Fruit fly (Drosophila melanogaster): Measurements from ENCODE around the gene CG6443.
A peak's percentile ranks its signal among the peaks of the same experiment; 100 is the strongest.

CG6443 gene

dm6 chr2L:10732343-10732808 is 3.6 kb downstream of the CG6443 start, which contains the start of the genes EMC3 and Dpy-30L1 (continued):
- TF ChIP-seq salr (GFP tag; optimal IDR thresholded peaks at IDR 0.05) (no peak), CG31627 (GFP tag; optimal IDR thresholded peaks at IDR 0.05) (peak; percentile 64), fd85E (GFP tag; optimal IDR thresholded peaks at IDR 0.05) (no peak), CG3919 (GFP tag; optimal IDR thresholded peaks at IDR 0.05) (no peak), CG7368 (GFP tag; optimal IDR thresholded peaks at IDR 0.05) (no peak), CG6808 (GFP tag; optimal IDR thresholded peaks at IDR 0.05) (no peak), Ets21C (GFP tag; optimal IDR thresholded peaks at IDR 0.05) (peak; percentile 46), net (GFP tag; optimal IDR thresholded peaks at IDR 0.05) (no peak), achi (GFP tag; optimal IDR thresholded peaks at IDR 0.05) (no peak), Met (GFP tag; optimal IDR thresholded peaks at IDR 0.05) (no peak), CG1621 (tag; optimal IDR thresholded peaks at IDR 0.05) (no peak), CG11294 (GFP tag; IDR thresholded peaks at IDR 0.05) (no peak), vri (GFP tag; optimal IDR thresholded peaks at IDR 0.05) (no peak), CG6792 (GFP tag; optimal IDR thresholded peaks at IDR 0.05) (no peak), CG10631 (GFP tag; optimal IDR thresholded peaks at IDR 0.05) (no peak), CG8119 (GFP tag; IDR thresholded peaks at IDR 0.05) (no peak; the same call in 2 of the 3 replicates), CG3032 (tag; optimal IDR thresholded peaks at IDR 0.05) (peak; percentile 58), CG15336 (GFP tag; IDR thresholded peaks at IDR 0.05) (peak; percentile 31; the same call in 1 of the 2 replicates), CG8632 (GFP tag; optimal IDR thresholded peaks at IDR 0.05) (no peak), Eip78C (GFP tag) (peak; percentile 81)

DNA sequence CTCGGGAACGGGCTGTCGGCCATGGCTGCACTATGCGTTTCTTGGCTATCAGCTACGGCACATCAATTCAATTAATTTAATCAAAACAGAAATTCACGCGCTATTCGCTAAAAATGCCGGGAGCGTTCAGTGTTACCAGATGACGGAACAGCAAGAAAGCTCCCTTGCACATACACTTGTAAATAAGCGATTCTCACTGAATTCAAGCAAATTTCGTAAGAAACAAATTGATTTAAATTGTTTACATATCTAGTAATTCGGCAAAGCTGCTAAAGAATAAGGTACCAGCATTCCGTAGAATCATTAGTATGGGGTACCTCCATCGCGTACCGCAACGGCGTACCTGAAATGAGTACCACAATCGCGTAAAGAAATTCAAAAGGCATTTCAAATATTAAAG is 7.1 kb downstream of the CG6443 start, which contains the start of gene Nup107:
Gene Nup107 (minus strand): TSS at position 149 of the 400 bp plus-strand sequence.
- TF ChIP-seq fd59A (GFP tag; optimal IDR thresholded peaks at IDR 0.05) (no peak), Sox14 (GFP tag; optimal IDR thresholded peaks at IDR 0.05) (no peak), fd85E (GFP tag; optimal IDR thresholded peaks at IDR 0.05) (no peak), Ets96B (tag; optimal IDR thresholded peaks at IDR 0.05) (no peak), CG7368 (GFP tag; optimal IDR thresholded peaks at IDR 0.05) (no peak), cyc (GFP tag; optimal IDR thresholded peaks at IDR 0.05) (peak; percentile 10), svp (GFP tag) (no peak), Eip78C (GFP tag) (peak; percentile 52), pdm3 (GFP tag; optimal IDR thresholded peaks at IDR 0.05) (no peak), Met (GFP tag; optimal IDR thresholded peaks at IDR 0.05) (no peak), CG6854 (GFP tag; optimal IDR thresholded peaks at IDR 0.05) (no peak), CG6276 (GFP tag; optimal IDR thresholded peaks at IDR 0.05) (no peak), CG1621 (tag; optimal IDR thresholded peaks at IDR 0.05) (no peak), acj6 (GFP tag; optimal IDR thresholded peaks at IDR 0.05) (no peak), Hr4 (GFP tag; optimal IDR thresholded peaks at IDR 0.05) (peak; percentile 11), dac (GFP tag; optimal IDR thresholded peaks at IDR 0.05) (no peak), CG3919 (GFP tag; optimal IDR thresholded peaks at IDR 0.05) (no peak), CG11294 (GFP tag; IDR thresholded peaks at IDR 0.05) (no peak), CG6792 (GFP tag; optimal IDR thresholded peaks at IDR 0.05) (no peak), CG31627 (GFP tag; optimal IDR thresholded peaks at IDR 0.05) (peak; percentile 1), lz (GFP tag; optimal IDR thresholded peaks at IDR 0.05) (peak; percentile 7), CG6163 (GFP tag; IDR thresholded peaks at IDR 0.05) (0 out of 3 replicates have a peak, but pooled peaks have one; percentile 11), CG10669 (GFP tag; optimal IDR thresholded peaks at IDR 0.05) (no peak), CG3032 (tag; optimal IDR thresholded peaks at IDR 0.05) (peak; percentile 19)

DNA sequence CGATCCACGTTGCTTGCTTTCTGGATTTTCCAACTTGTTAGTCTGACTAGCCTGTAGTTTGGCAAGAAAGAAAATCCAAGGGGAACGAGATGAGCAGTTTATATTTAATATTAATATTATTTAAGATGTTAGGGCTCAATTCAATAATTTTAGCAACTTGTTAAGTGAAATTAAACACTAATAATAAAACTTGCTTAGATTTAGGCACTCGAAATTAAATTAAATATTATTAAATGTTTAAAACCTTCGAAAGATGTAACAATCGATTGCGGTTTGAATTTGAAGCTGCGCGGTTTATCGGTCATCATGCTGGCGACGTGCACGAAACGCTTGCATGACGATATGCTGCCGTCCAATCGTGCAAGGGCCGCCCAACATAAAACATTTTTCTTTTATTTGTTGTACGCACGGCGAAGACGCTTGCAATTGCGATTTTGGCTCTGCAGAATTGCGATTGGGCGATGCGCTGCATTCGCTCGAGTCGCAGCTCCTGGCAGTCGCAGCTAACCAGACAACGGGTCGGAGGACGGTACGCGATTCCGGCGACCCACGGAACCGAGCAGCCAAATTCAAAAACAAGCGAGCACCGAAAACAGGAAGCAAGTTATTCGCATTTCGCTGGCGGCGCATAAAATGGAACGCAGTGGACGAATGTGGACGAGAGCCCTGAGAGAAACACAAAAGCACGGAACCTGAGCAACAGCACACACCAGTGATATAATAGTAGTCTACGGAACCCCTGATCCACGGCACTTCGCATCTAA is 8.4 kb downstream of the CG6443 start, which contains the start of the genes Vha16-5 and CG12299:
Gene Vha16-5 (minus strand): TSS at position 51 of the 764 bp plus-strand sequence.
Gene CG12299 (plus strand): TSS at position 353 of the 764 bp plus-strand sequence.
- no peak for TF ChIP-seq Ets96B (tag; optimal IDR thresholded peaks at IDR 0.05)
- TF ChIP-seq esn (GFP tag; optimal IDR thresholded peaks at IDR 0.05): peak; percentile 82
- TF ChIP-seq salr (GFP tag; optimal IDR thresholded peaks at IDR 0.05): no peak
- TF ChIP-seq CG6163 (GFP tag; IDR thresholded peaks at IDR 0.05): peak; percentile 79
- TF ChIP-seq Eip93F (GFP tag; optimal IDR thresholded peaks at IDR 0.05): no peak
- peak; percentile 39 for TF ChIP-seq CG6792 (GFP tag; optimal IDR thresholded peaks at IDR 0.05)
- TF ChIP-seq CG16779 (tag; optimal IDR thresholded peaks at IDR 0.05): no peak
- no peak for TF ChIP-seq CG8319 (GFP tag; optimal IDR thresholded peaks at IDR 0.05)
- TF ChIP-seq net (GFP tag; optimal IDR thresholded peaks at IDR 0.05): no peak
- no peak for TF ChIP-seq pdm3 (GFP tag; optimal IDR thresholded peaks at IDR 0.05)
- peak; percentile 47 for TF ChIP-seq CG3032 (tag; optimal IDR thresholded peaks at IDR 0.05)
- no peak for TF ChIP-seq dsx (GFP tag; optimal IDR thresholded peaks at IDR 0.05; ENCODE audit: poor library complexity, severe bottlenecking)
- TF ChIP-seq Eip75B (GFP tag; optimal IDR thresholded peaks at IDR 0.05): no peak
- peak; percentile 86 for TF ChIP-seq CG3919 (GFP tag; optimal IDR thresholded peaks at IDR 0.05)
- TF ChIP-seq Sox14 (GFP tag; optimal IDR thresholded peaks at IDR 0.05): no peak
- peak; percentile 67 for TF ChIP-seq eg (GFP tag; IDR thresholded peaks at IDR 0.05)
- no peak for TF ChIP-seq ss (GFP tag; optimal IDR thresholded peaks at IDR 0.05)
- TF ChIP-seq CG15336 (GFP tag; IDR thresholded peaks at IDR 0.05): peak; percentile 17; the same call in 1 of the 2 replicates
- no peak for TF ChIP-seq fd59A (GFP tag; optimal IDR thresholded peaks at IDR 0.05)
- TF ChIP-seq CG8119 (GFP tag; IDR thresholded peaks at IDR 0.05): 0 out of 3 replicates have a peak, but pooled peaks have one; percentile 12
- TF ChIP-seq CG10669 (GFP tag; optimal IDR thresholded peaks at IDR 0.05): no peak
- no peak for TF ChIP-seq topi (GFP tag; optimal IDR thresholded peaks at IDR 0.05)
- peak; percentile 21; the same call in 1 of the 2 replicates for TF ChIP-seq CG11294 (GFP tag; IDR thresholded peaks at IDR 0.05)
- no peak for TF ChIP-seq CG7368 (GFP tag; optimal IDR thresholded peaks at IDR 0.05)
- no peak for TF ChIP-seq CG6808 (GFP tag; optimal IDR thresholded peaks at IDR 0.05)
- peak; percentile 65 for TF ChIP-seq Ets21C (GFP tag; optimal IDR thresholded peaks at IDR 0.05)

Data from whole organism, prepupa.